Worm (Caenorhabditis elegans): ENCODE measurements around the gene nasp-2.

nasp-2 gene

DNA sequence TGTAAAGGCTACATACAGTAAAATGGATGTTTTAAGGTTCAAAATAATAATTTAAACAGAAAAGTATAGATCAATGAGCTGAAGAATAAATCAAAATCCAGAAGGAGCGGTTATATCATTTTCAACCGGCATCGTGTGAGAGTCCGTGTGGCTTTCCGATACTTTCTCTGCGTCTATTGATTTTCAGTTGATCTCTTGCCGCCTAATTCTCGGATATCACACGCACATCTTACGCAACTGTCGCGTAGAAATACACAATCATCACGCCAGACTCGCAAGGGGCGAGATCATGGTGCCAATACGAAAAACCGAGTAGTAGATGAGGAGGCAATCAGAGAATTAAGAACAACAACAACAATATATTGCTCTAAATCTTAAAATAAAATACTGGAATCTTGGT, 23.2 kb downstream of the nasp-2 start:
- TF ChIP-seq unc-62 (GFP tag; optimal IDR thresholded peaks at IDR 0.05): no peak

DNA sequence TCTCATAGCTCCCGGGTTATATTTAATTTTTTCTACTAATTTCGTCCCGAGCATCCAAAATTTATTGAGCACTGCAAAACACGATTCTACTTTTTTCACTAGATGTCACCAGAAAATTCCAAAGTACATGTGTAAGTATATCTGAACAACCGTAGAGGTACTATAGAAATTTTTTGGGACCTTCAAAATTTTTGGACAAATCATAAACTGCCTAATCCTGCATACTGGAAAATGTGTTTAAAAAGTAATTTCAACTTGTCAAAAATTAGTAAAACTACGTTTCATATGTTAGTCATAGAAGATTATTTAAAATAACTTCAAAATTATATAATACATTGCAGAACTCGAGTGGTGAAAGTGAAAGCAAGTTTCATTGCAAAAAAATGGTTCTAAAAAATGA, 25.5 kb downstream of the nasp-2 start:
- TF ChIP-seq unc-62 (GFP tag; optimal IDR thresholded peaks at IDR 0.05): no peak

DNA sequence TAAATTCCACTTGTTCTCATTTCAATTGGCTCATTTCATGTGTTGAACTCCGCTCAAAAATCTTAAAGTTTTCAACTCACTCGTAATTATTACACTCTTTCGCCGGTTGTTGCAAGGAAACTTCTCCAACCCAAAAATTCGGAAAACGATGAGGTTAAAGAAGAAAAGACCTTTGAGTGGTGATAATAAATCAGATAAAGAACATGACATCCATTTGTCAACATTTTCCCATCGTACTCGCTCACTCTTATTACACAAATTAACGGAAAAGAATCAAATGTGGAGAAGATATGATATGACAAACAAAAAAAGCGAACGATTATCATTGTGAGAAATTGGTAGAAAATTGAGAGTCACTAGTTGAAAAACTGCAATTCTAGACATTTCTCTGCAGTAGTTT, 26.8 kb downstream of the nasp-2 start:
- no peak for TF ChIP-seq unc-62 (GFP tag; optimal IDR thresholded peaks at IDR 0.05)

DNA sequence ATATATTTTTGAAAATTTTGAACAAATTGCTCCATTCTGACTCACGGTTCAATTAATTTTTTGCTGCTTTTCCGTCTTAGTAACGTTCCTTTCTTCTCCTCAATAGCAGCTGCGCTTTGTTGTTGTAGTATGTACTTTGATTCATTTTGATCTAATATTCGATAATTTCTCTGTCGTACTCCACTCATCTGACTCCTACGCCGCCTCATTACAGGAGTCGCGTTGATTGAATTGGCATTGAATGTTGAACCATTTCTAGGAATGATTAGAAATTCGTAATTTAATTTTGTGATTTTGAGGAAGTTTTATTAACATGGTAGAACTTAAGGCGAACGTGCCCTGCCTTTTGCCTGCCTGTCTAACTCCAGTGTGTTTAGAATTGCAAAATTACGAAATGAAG, 29.1 kb downstream of the nasp-2 start:
- TF ChIP-seq unc-62 (GFP tag; optimal IDR thresholded peaks at IDR 0.05): no peak

DNA sequence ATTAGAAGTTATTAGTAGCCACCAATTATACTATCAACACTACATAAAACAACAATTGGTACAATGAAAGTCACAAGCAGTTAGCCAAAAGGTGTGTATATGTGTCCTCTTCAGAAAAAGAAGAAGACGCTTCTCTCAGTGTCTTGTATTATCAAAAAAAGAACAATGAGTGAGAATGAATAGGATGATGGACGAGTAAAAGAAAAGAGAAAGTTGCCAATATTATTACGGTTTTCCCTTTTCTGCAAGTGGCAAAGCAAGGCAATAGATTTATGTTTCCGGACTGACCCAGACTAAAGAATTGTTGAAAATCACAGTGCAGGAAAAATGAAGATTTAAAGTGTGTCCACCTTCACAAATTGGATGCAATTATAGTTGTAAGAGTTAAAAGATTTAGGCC, 31.7 kb downstream of the nasp-2 start:
- no peak for TF ChIP-seq unc-62 (GFP tag; optimal IDR thresholded peaks at IDR 0.05)

DNA sequence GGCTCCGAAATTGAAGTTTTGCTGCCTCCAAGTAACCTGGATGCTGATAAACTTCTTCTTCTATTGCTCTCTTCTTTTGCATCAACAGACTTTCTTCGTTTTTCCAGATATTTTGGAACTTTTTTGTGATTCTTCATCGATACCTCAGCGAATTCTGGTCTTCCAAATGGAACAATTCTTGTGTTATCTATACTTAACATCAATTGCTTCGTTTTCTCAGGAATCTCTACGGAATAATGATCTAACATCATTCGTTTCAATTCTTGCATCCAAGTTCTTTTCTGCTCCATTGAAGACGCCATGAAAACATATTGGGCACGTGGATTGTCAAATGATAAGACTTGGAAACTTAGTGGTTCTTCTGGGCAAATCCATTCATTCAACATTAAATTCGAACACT, 36.1 kb downstream of the nasp-2 start, which contains the start of gene F32F2.4:
Gene F32F2.4, plus strand, starts transcription at position 301 of the 400 bp plus-strand sequence.
- no peak for TF ChIP-seq unc-62 (GFP tag; optimal IDR thresholded peaks at IDR 0.05)

DNA sequence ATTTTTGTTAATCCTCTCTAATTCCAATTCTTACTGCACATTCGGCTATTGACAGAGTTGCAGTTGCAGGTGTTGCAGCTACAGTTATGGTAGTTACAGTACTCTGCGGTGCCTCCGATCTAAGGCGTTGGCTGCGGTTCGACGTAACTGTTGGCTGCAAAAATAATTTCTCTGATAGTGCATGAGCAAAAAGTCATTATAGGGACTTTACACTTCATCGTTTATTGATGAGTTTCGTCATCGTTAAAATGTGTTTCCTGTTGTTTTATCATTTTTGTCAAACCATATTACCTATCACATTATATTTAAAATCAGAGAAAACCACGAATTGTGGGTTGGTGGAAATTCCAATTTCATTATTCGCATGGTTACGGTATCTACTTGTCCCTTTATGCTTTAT, 37.4 kb downstream of the nasp-2 start:
- no peak for TF ChIP-seq unc-62 (GFP tag; optimal IDR thresholded peaks at IDR 0.05)

DNA sequence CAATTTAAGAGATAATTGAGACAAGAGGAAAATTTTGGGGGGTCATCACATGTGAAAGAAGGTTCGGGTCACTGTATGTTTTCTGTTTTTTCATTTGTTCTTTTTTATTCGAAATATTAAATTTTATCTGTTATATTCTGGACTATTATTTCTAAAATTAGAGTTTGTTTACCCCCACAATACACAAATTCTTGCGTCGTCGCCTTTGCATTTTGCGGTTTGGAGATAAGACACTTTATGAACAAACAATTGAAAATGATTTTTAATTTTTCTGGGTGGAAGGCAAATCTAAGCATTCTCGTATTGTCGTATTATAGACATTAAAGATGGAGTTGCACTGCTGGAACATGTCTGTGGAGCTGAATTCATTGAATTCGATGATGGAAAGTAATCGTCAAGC, 38.8 kb downstream of the nasp-2 start:
- no peak for TF ChIP-seq unc-62 (GFP tag; optimal IDR thresholded peaks at IDR 0.05)

DNA sequence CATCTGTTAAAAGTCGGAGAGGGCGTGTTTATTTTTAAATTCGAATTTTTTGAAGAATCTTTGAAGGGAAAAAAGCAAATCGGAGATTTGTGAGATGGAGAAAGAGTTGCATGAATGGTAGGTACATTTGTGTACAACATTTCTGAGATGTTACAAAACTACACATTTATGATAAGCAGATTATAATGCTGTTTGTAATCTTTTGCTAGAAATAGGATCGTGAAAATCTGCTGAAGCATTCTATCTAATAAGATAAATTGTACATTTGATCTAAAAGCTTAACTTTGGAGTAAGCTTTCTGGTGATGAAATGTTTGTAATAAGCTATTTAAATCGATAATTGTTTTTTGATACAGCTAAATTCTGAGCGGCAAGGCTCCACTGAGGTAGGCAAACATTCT, 39.8 kb downstream of the nasp-2 start:
- no peak for TF ChIP-seq unc-62 (GFP tag; optimal IDR thresholded peaks at IDR 0.05)

DNA sequence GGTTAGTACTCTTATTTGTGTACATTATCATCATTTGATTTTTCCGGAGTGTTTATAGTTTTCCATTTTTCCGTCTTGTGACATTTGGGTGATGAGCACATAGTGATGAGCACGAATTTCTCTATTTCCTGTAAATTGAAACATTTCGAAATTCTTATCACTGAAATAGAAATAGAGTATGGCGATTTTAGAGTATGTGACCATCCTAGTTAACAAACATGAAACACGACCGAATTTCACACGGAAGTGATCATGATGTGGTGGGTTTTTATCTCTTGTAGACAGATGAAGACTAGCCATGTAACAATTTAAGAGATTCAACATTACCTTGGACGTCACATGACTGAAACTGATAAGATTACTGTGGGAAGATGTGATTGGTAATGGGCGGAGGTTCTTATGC, 42.8 kb downstream of the nasp-2 start:
- TF ChIP-seq unc-62 (GFP tag; optimal IDR thresholded peaks at IDR 0.05): no peak

DNA sequence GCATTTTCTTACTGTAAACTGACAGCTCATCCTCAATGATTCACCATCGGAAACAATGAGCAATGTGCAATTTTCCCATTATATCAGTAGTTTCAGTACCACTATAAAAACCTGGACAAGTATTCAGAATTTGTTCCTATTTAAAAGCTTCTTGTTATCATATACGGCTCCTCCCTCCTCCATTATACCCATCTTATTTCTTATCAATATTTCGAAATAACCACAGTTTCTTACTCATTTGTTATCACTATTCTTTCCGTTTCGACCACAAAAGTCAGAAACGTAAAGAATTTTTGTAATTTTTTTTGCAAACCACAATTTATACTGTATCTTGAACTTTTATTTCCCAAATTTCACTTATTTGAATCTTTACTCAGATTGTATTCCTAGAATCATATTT, 44.0 kb downstream of the nasp-2 start:
- no peak for TF ChIP-seq unc-62 (GFP tag; optimal IDR thresholded peaks at IDR 0.05)

DNA sequence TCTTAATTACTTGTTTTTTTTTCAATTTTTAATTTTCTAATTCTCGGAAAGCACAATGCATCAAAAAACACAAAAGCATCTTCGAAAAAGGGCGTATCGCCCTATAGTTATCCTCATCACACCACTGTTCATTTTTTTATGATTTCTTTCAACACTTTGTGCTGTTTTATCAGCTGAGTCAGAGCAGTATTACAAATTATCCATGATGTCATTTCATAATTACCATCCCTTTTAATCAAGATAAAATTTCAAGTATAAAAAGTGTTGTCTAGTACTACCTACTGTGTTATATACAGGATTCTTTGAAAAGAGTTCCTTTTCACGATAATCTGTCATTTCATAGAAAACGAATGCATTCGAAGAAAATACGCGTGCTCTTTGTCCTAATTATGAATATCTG, 45.4 kb downstream of the nasp-2 start:
- TF ChIP-seq unc-62 (GFP tag; optimal IDR thresholded peaks at IDR 0.05): no peak

DNA sequence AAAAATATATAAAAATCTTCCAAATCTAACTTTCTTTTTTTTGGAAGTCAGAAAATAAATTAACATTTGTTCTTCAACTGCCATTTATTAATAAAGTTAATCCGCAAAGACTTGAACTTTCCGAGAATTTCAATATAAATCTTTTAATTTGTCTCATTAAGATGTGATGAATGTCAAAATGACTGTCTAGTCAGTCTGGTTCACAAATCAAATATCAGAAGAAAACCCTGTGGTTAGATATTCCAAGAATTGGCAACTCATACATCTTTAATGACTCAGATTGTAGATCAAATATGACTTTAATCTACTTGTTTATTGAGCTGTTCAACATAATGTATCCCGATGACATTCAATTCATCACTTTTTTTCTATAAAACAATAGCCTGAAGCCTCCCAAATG, 46.4 kb downstream of the nasp-2 start:
- TF ChIP-seq unc-62 (GFP tag; optimal IDR thresholded peaks at IDR 0.05): no peak

DNA sequence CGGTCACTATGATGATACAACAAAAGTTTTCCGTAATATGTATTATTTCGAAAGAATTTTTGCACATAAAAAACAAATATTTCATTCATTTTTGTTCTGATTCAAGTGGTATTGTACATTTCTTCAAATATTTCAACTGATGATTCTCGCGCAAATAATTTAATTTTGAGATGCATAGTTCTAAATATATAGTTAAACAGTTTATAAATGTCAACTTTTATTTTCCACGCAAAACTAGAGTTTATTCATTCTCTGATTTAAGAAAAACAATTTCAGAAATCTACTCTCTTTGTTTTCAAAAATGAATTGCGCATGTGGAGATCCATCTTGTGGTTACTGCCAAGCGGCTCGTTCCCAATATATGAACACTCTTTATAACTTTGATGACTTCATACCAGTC, 47.8 kb downstream of the nasp-2 start, which contains the start of gene zip-5:
Gene zip-5, plus strand, starts transcription at position 301 of the 400 bp plus-strand sequence.
- no peak for TF ChIP-seq unc-62 (GFP tag; optimal IDR thresholded peaks at IDR 0.05)

DNA sequence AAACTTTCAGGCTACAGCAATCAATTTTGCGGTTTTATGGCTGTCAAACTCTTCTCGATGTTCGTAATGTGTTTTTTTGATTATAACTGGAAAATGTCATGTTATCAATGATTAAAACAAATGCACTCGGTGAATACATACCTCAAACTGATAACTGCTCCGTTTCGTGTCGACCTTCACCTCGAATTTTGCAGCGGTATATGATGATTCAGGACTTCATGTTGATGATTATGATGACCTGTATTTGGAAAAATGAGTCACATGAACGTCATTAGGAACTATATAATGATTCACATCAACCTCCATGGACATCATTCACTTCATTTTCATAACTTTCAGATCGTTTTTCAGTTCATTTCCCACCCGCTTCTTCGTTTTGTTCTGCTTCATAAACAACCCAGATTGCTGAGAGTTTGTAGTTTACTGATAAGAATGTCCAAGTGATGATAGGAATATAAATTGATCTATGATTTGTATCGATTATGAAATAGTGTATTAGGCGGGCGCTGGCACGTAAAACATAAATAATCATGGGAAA, 49.2 kb downstream of the nasp-2 start:
- no peak for TF ChIP-seq unc-62 (GFP tag; optimal IDR thresholded peaks at IDR 0.05)
